Worm (Caenorhabditis elegans): ENCODE data around the gene T04G9.7.

The T04G9.7 gene

ce11 chrX:769550-769949, 1.1 kb upstream of the T04G9.7 start:
- TF ChIP-seq lin-11 (tag; optimal IDR thresholded peaks at IDR 0.05) (no peak), madf-2 (tag; optimal IDR thresholded peaks at IDR 0.05) (no peak), unc-42 (tag; optimal IDR thresholded peaks at IDR 0.05) (no peak), ceh-19 (GFP tag; optimal IDR thresholded peaks at IDR 0.05) (no peak), ceh-22 (tag; optimal IDR thresholded peaks at IDR 0.05) (no peak), ttx-3 (tag; optimal IDR thresholded peaks at IDR 0.05) (no peak), dve-1 (tag; optimal IDR thresholded peaks at IDR 0.05) (no peak), ceh-45 (GFP tag; IDR thresholded peaks at IDR 0.05) (no peak), sdc-2 (tag; optimal IDR thresholded peaks at IDR 0.05) (no peak), rnt-1 (tag; optimal IDR thresholded peaks at IDR 0.05) (no peak)

DNA sequence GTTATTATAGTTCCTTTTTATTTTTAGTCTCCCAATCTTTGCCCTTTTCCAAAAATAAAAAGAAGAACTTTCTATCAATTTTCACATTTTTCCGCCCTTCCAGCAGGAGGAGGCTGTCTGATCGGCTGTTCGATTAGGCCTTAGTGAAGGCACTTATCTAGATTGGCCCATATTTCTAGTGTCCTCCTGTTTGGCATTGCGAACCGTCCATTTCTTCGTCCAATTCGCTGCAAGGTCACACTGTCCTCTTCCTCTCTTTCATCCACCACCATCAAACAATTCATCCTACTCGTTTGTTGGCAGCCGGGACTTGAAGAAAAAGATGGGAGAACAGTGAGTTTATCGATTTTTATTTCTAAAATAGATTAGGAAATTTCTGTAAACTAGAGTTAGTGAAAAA, 1.5 kb downstream of the T04G9.7 start, which contains the start of gene T04G9.4:
TSS of gene T04G9.4 (plus strand) at position 293 of the 400 bp plus-strand sequence.
- TF ChIP-seq unc-3 (GFP tag; conservative IDR thresholded peaks at IDR 0.05): no peak
- TF ChIP-seq unc-3 (tag; optimal IDR thresholded peaks at IDR 0.05): no peak
- no peak for TF ChIP-seq K09A11.1 (tag; optimal IDR thresholded peaks at IDR 0.05; ENCODE audit: insufficient read depth)
- TF ChIP-seq dve-1 (tag; optimal IDR thresholded peaks at IDR 0.05): no peak

DNA sequence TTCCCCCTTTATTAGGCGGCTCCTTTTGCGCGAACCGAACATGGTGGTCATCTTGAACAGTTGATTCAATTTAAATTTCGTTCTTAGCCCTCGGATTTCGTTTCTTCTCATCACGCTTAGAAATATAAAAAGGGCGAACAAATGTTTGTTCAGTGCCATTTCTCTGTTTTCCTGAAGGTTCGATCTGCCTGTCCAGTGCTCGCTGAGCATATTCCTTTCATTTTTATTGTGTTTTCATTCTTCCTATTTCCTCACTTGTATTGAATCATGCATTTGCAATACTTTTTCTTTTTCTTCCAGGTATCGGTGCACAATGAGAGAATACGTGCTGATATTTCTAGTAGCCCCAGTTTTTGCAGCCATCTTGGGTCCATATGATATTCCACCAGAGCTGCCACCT, 6.8 kb downstream of the T04G9.7 start, which contains the start of gene nas-15:
TSS of gene nas-15 (plus strand) at position 301 of the 400 bp plus-strand sequence.
- TF ChIP-seq pax-1 (tag; optimal IDR thresholded peaks at IDR 0.05) (no peak), C38D4.7 (GFP tag; optimal IDR thresholded peaks at IDR 0.05) (no peak), ceh-14 (tag; optimal IDR thresholded peaks at IDR 0.05) (no peak), dve-1 (tag; optimal IDR thresholded peaks at IDR 0.05) (no peak), rnt-1 (tag; optimal IDR thresholded peaks at IDR 0.05) (no peak), ceh-9 (tag; optimal IDR thresholded peaks at IDR 0.05) (no peak), Y22D7AL.16 (tag; optimal IDR thresholded peaks at IDR 0.05) (no peak)

DNA sequence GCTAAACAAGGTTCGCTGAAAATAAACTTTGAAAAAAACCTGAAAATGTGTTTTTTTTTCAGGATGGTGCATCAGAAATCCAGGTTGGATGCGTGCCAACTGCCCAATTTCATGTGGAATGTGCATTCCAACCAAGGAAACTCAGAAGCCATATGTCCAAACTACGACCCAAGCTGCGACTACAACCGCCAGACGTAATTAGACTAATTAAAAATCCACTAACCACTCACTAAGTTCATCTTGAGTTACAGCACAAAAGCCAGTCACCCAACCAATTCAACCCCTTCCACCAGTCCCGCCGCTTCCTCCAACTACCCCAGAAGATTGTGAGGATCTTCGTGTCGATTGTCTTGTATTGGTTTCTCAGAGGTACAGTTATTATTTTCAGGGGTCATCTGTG, 8.6 kb downstream of the T04G9.7 start:
- TF ChIP-seq ama-1 (optimal IDR thresholded peaks at IDR 0.05): no peak
- TF ChIP-seq T23F11.4 (GFP tag; optimal IDR thresholded peaks at IDR 0.05): no peak
- no peak for TF ChIP-seq ztf-16 (tag; optimal IDR thresholded peaks at IDR 0.05)
- no peak for TF ChIP-seq K09A11.1 (tag; optimal IDR thresholded peaks at IDR 0.05; ENCODE audit: insufficient read depth)

ce11 chrX:780027-780426, 9.4 kb downstream of the T04G9.7 start:
- no peak for TF ChIP-seq sdc-2 (tag; optimal IDR thresholded peaks at IDR 0.05)
- TF ChIP-seq elt-4 (tag; optimal IDR thresholded peaks at IDR 0.05): no peak
- no peak for TF ChIP-seq hlh-15 (tag; optimal IDR thresholded peaks at IDR 0.05)
- no peak for TF ChIP-seq F13H6.1 (tag; optimal IDR thresholded peaks at IDR 0.05)
- no peak for TF ChIP-seq ttx-3 (tag; optimal IDR thresholded peaks at IDR 0.05)
- no peak for TF ChIP-seq pha-2 (tag; optimal IDR thresholded peaks at IDR 0.05)
- TF ChIP-seq ceh-31 (tag; optimal IDR thresholded peaks at IDR 0.05): no peak
- TF ChIP-seq tbx-2 (tag; optimal IDR thresholded peaks at IDR 0.05): no peak
- TF ChIP-seq ceh-6 (GFP tag; optimal IDR thresholded peaks at IDR 0.05): no peak
- no peak for TF ChIP-seq nfya-1 (tag; optimal IDR thresholded peaks at IDR 0.05)
- TF ChIP-seq mec-3 (tag; optimal IDR thresholded peaks at IDR 0.05; ENCODE audit: borderline replicate concordance): no peak
- TF ChIP-seq tbx-7 (tag; optimal IDR thresholded peaks at IDR 0.05): no peak
- no peak for TF ChIP-seq hlh-30 (tag; optimal IDR thresholded peaks at IDR 0.05; ENCODE audit: insufficient read depth)
- no peak for TF ChIP-seq C08G9.2 (tag; optimal IDR thresholded peaks at IDR 0.05)
- no peak for TF ChIP-seq ama-1 (optimal IDR thresholded peaks at IDR 0.05)
- no peak for TF ChIP-seq unc-42 (tag; optimal IDR thresholded peaks at IDR 0.05)
- no peak for TF ChIP-seq pag-3 (tag; optimal IDR thresholded peaks at IDR 0.05; ENCODE audit: borderline replicate concordance)
- TF ChIP-seq ceh-48 (tag; optimal IDR thresholded peaks at IDR 0.05): no peak
- TF ChIP-seq lin-11 (tag; optimal IDR thresholded peaks at IDR 0.05): no peak
